Fruit fly (Drosophila melanogaster) whole organism, prepupa: ENCODE measurements around the gene CG5639.

Source experiments
- Blimp-1 ChIP-seq: fragments of 200-800 bp; sonication (Bioruptor generic); optimal IDR thresholded peaks from 3 replicates; lab custom pipeline; 2017; ENCODE audit warnings: missing biosample characterization, missing genetic modification characterization, mild to moderate bottlenecking, moderate library complexity, missing genetic modification reagents
- CG10631 ChIP-seq: fragments of 200-800 bp; sonication (Bioruptor generic); optimal IDR thresholded peaks from 2 replicates; lab custom pipeline; 2016; ENCODE audit warnings: missing biosample characterization, missing genetic modification characterization
- CG10669 ChIP-seq: fragments of 200-800 bp; sonication (Bioruptor generic); optimal IDR thresholded peaks from 3 replicates; lab custom pipeline; 2018; ENCODE audit warnings: missing biosample characterization, mild to moderate bottlenecking, missing genetic modification characterization, moderate library complexity
- CG11294 ChIP-seq: fragments of 200-800 bp; sonication (Bioruptor generic); IDR thresholded peaks from 2 replicates; pipeline ENCODE4 v1.3.6; 2022; ENCODE audit warnings: missing biosample characterization, missing genetic modification characterization
- CG11762 ChIP-seq: fragments of 200-800 bp; sonication (Bioruptor generic); optimal IDR thresholded peaks from 3 replicates; lab custom pipeline; 2016; ENCODE audit warnings: missing biosample characterization, missing genetic modification characterization; ENCODE audit not compliant: insufficient read depth
- CG11902 ChIP-seq: fragments of 200-800 bp; sonication (Bioruptor generic); optimal IDR thresholded peaks from 3 replicates; lab custom pipeline; 2016; ENCODE audit warnings: missing biosample characterization, missing genetic modification characterization
- CG15336 ChIP-seq: fragments of 200-800 bp; sonication (Bioruptor generic); IDR thresholded peaks from 2 replicates; pipeline ENCODE4 v1.3.6; 2022; ENCODE audit warnings: missing biosample characterization, missing genetic modification characterization
- CG16779 ChIP-seq: fragments of 200-800 bp; sonication (Bioruptor generic); optimal IDR thresholded peaks from 3 replicates; lab custom pipeline; 2017; ENCODE audit warnings: missing biosample characterization, mild to moderate bottlenecking, missing genetic modification characterization
- CG3032 ChIP-seq: fragments of 200-800 bp; optimal IDR thresholded peaks from 2 replicates; lab custom pipeline; 2019; ENCODE audit warnings: missing biosample characterization, mild to moderate bottlenecking, missing genetic modification characterization, moderate library complexity
- CG31627 ChIP-seq: fragments of 200-800 bp; sonication (Bioruptor generic); optimal IDR thresholded peaks from 3 replicates; lab custom pipeline; 2016; ENCODE audit warnings: missing biosample characterization, missing genetic modification characterization
- CG32006 ChIP-seq: fragments of 200-800 bp; sonication (Bioruptor generic); optimal IDR thresholded peaks from 3 replicates; lab custom pipeline; 2017; ENCODE audit warnings: missing biosample characterization, mild to moderate bottlenecking, missing genetic modification characterization
- CG34406 ChIP-seq: fragments of 200-800 bp; sonication (Bioruptor generic); optimal IDR thresholded peaks from 3 replicates; lab custom pipeline; 2016; ENCODE audit warnings: missing biosample characterization, missing genetic modification characterization
- CG3919 ChIP-seq: fragments of 200-800 bp; sonication (Bioruptor generic); optimal IDR thresholded peaks from 3 replicates; lab custom pipeline; 2016; ENCODE audit warnings: missing biosample characterization, missing genetic modification characterization
- CG6163 ChIP-seq: fragments of 200-800 bp; sonication (Bioruptor generic); IDR thresholded peaks from 3 replicates; pipeline ENCODE4 v1.3.6; 2022; ENCODE audit warnings: missing biosample characterization, missing genetic modification characterization
- CG6276 ChIP-seq: fragments of 200-800 bp; sonication (Bioruptor generic); optimal IDR thresholded peaks from 2 replicates; lab custom pipeline; 2017; ENCODE audit warnings: missing biosample characterization, mild to moderate bottlenecking, missing genetic modification characterization
- CG6792 ChIP-seq: fragments of 200-800 bp; sonication (Bioruptor generic); optimal IDR thresholded peaks from 3 replicates; lab custom pipeline; 2016; ENCODE audit warnings: missing biosample characterization, missing genetic modification characterization
- CG6808 ChIP-seq: fragments of 200-800 bp; sonication (Bioruptor generic); optimal IDR thresholded peaks from 3 replicates; lab custom pipeline; 2017; ENCODE audit warnings: missing biosample characterization, missing genetic modification characterization, mild to moderate bottlenecking, moderate library complexity, missing genetic modification reagents
- CG6854 ChIP-seq: fragments of 200-800 bp; sonication (Bioruptor generic); optimal IDR thresholded peaks from 2 replicates; lab custom pipeline; 2017; ENCODE audit warnings: missing biosample characterization, mild to moderate bottlenecking, missing genetic modification characterization
- CG7368 ChIP-seq: fragments of 200-800 bp; sonication (Bioruptor generic); optimal IDR thresholded peaks from 3 replicates; lab custom pipeline; 2016; ENCODE audit warnings: missing biosample characterization, missing genetic modification characterization
- CG8119 ChIP-seq: fragments of 200-800 bp; sonication (Bioruptor generic); IDR thresholded peaks from 3 replicates; pipeline ENCODE4 v1.3.6; 2022; ENCODE audit warnings: missing biosample characterization, missing genetic modification characterization
- CG9139 ChIP-seq: fragments of 200-800 bp; sonication (Bioruptor generic); optimal IDR thresholded peaks from 3 replicates; lab custom pipeline; 2017; ENCODE audit warnings: missing biosample characterization, mild to moderate bottlenecking, missing genetic modification characterization
- Eip75B ChIP-seq: fragments of 200-800 bp; sonication (Bioruptor generic); optimal IDR thresholded peaks from 3 replicates; lab custom pipeline; 2016; ENCODE audit warnings: missing biosample characterization, missing genetic modification characterization
- Eip93F ChIP-seq: fragments of 200-800 bp; sonication (Bioruptor generic); optimal IDR thresholded peaks from 2 replicates; lab custom pipeline; 2016; ENCODE audit warnings: missing biosample characterization, mild to moderate bottlenecking, missing genetic modification characterization
- Ets21C ChIP-seq: fragments of 200-800 bp; sonication (Bioruptor generic); optimal IDR thresholded peaks from 3 replicates; lab custom pipeline; 2016; ENCODE audit warnings: missing biosample characterization, missing genetic modification characterization
- Ets96B ChIP-seq: fragments of 200-800 bp; optimal IDR thresholded peaks from 2 replicates; lab custom pipeline; 2019; ENCODE audit warnings: missing biosample characterization, mild to moderate bottlenecking, missing genetic modification characterization, moderate library complexity
- Gug ChIP-seq: fragments of 200-800 bp; sonication (Bioruptor generic); IDR thresholded peaks from 2 replicates; pipeline ENCODE4 v1.3.6; 2022; ENCODE audit warnings: missing biosample characterization, missing genetic modification characterization
- Hr38 ChIP-seq: sonication (Bioruptor generic); optimal IDR thresholded peaks from 2 replicates; lab custom pipeline; 2016; ENCODE audit warnings: missing biosample characterization, missing genetic modification characterization
- Hr39 ChIP-seq: fragments of 200-800 bp; sonication (Bioruptor generic); optimal IDR thresholded peaks from 2 replicates; lab custom pipeline; 2016; ENCODE audit warnings: missing biosample characterization, missing genetic modification characterization
- Hr4 ChIP-seq: fragments of 200-800 bp; sonication (Bioruptor generic); optimal IDR thresholded peaks from 3 replicates; lab custom pipeline; 2016; ENCODE audit warnings: missing biosample characterization, missing genetic modification characterization
- Lpt ChIP-seq: fragments of 200-800 bp; sonication (Bioruptor generic); optimal IDR thresholded peaks from 3 replicates; lab custom pipeline; 2016; ENCODE audit warnings: missing biosample characterization, missing genetic modification characterization
- Met ChIP-seq: fragments of 200-800 bp; sonication (Bioruptor generic); optimal IDR thresholded peaks from 3 replicates; lab custom pipeline; 2016; ENCODE audit warnings: missing biosample characterization, missing genetic modification characterization
- OdsH ChIP-seq: fragments of 200-800 bp; sonication (Bioruptor generic); optimal IDR thresholded peaks from 3 replicates; lab custom pipeline; 2016; ENCODE audit warnings: missing biosample characterization, missing genetic modification characterization
- Smox ChIP-seq: fragments of 200-800 bp; sonication (Bioruptor generic); optimal IDR thresholded peaks from 3 replicates; lab custom pipeline; 2016; ENCODE audit warnings: missing biosample characterization, missing genetic modification characterization
- Sox102F ChIP-seq: fragments of 200-800 bp; sonication (Bioruptor generic); optimal IDR thresholded peaks from 2 replicates; lab custom pipeline; 2016; ENCODE audit warnings: missing biosample characterization, mild to moderate bottlenecking, missing genetic modification characterization
- Sox14 ChIP-seq: fragments of 200-800 bp; sonication (Bioruptor generic); optimal IDR thresholded peaks from 3 replicates; lab custom pipeline; 2016; ENCODE audit warnings: missing biosample characterization, missing genetic modification characterization
- Sox15 ChIP-seq: fragments of 200-800 bp; sonication (Bioruptor generic); optimal IDR thresholded peaks from 3 replicates; lab custom pipeline; 2016; ENCODE audit warnings: missing biosample characterization, missing genetic modification characterization
- achi ChIP-seq: fragments of 200-800 bp; sonication (Bioruptor generic); optimal IDR thresholded peaks from 3 replicates; lab custom pipeline; 2016; ENCODE audit warnings: missing biosample characterization, missing genetic modification characterization
- acj6 ChIP-seq: fragments of 200-800 bp; sonication (Bioruptor generic); optimal IDR thresholded peaks from 3 replicates; lab custom pipeline; 2016; ENCODE audit warnings: missing biosample characterization, missing genetic modification characterization
- cyc ChIP-seq: fragments of 200-800 bp; sonication (Bioruptor generic); optimal IDR thresholded peaks from 3 replicates; lab custom pipeline; 2016; ENCODE audit warnings: missing biosample characterization, missing genetic modification characterization
- dac ChIP-seq: fragments of 200-800 bp; sonication (Bioruptor generic); optimal IDR thresholded peaks from 2 replicates; lab custom pipeline; 2017; ENCODE audit warnings: missing biosample characterization, mild to moderate bottlenecking, missing genetic modification characterization
- dsx ChIP-seq: fragments of 200-800 bp; optimal IDR thresholded peaks from 3 replicates; lab custom pipeline; 2019; ENCODE audit warnings: missing biosample characterization, mild to moderate bottlenecking, missing genetic modification characterization, moderate library complexity; ENCODE audit not compliant: poor library complexity, severe bottlenecking
- eg ChIP-seq: fragments of 200-800 bp; sonication (Bioruptor generic); IDR thresholded peaks from 3 replicates; pipeline ENCODE4 v1.3.6; 2022; ENCODE audit warnings: missing biosample characterization, missing genetic modification characterization
- esn ChIP-seq: fragments of 200-800 bp; sonication (Bioruptor generic); optimal IDR thresholded peaks from 2 replicates; lab custom pipeline; 2016; ENCODE audit warnings: missing biosample characterization, mild to moderate bottlenecking, missing genetic modification characterization, moderate library complexity
- fd59A ChIP-seq: fragments of 200-800 bp; sonication (Bioruptor generic); optimal IDR thresholded peaks from 2 replicates; lab custom pipeline; 2017; ENCODE audit warnings: missing biosample characterization, mild to moderate bottlenecking, missing genetic modification characterization, missing genetic modification reagents
- fd85E ChIP-seq: fragments of 200-800 bp; sonication (Bioruptor generic); optimal IDR thresholded peaks from 3 replicates; lab custom pipeline; 2016; ENCODE audit warnings: missing biosample characterization, missing genetic modification characterization
- fkh ChIP-seq: fragments of 200-800 bp; sonication (Bioruptor generic); optimal IDR thresholded peaks from 3 replicates; lab custom pipeline; 2017; ENCODE audit warnings: missing biosample characterization, mild to moderate bottlenecking, missing genetic modification characterization, moderate library complexity
- lz ChIP-seq: fragments of 200-800 bp; sonication (Bioruptor generic); optimal IDR thresholded peaks from 3 replicates; lab custom pipeline; 2016; ENCODE audit warnings: missing biosample characterization, missing genetic modification characterization
- net ChIP-seq: fragments of 200-800 bp; sonication (Bioruptor generic); optimal IDR thresholded peaks from 3 replicates; lab custom pipeline; 2016; ENCODE audit warnings: missing biosample characterization, missing genetic modification characterization
- spab ChIP-seq: fragments of 200-800 bp; sonication (Bioruptor generic); optimal IDR thresholded peaks from 2 replicates; lab custom pipeline; 2017; ENCODE audit warnings: missing biosample characterization, mild to moderate bottlenecking, missing genetic modification characterization, missing genetic modification reagents
- ss ChIP-seq, 2 experiments: fragments of 200-800 bp; sonication (Bioruptor generic); optimal IDR thresholded peaks; 2 replicates in 1 of 2; 3 replicates in 1 of 2; lab custom pipeline; 2017 to 2018; ENCODE audit warnings: mild to moderate bottlenecking in 2 of 2, missing biosample characterization in 2 of 2, missing genetic modification characterization in 2 of 2, moderate library complexity in 1 of 2
- svp ChIP-seq: fragments of 200-800 bp; sonication (Bioruptor generic); peaks from one replicate; lab custom pipeline; 2016; ENCODE audit warnings: missing biosample characterization, missing genetic modification characterization
- topi ChIP-seq: fragments of 200-800 bp; sonication (Bioruptor generic); optimal IDR thresholded peaks from 3 replicates; lab custom pipeline; 2016; ENCODE audit warnings: missing biosample characterization, missing genetic modification characterization
- vri ChIP-seq: fragments of 200-800 bp; sonication (Bioruptor generic); optimal IDR thresholded peaks from 3 replicates; lab custom pipeline; 2016; ENCODE audit warnings: missing biosample characterization, mild to moderate bottlenecking, missing genetic modification characterization

The CG5639 gene

dm6 chr3R:27593174-27593573, 2.8 kb downstream of the CG5639 start:
- TF ChIP-seq CG11902 (GFP tag; lab: Kevin White, UChicago) (no peak), CG10631 (GFP tag; lab: Kevin White, UChicago) (no peak), Gug (GFP tag; lab: Robert Waterston, UW) (no peak), esn (GFP tag; lab: Kevin White, UChicago) (peak; percentile 85), CG16779 (tag; lab: Kevin White, UChicago) (no peak), CG10669 (no peak), Met (peak; percentile 80), Lpt (GFP tag; lab: Kevin White, UChicago) (no peak), OdsH (GFP tag; lab: Kevin White, UChicago) (no peak), CG6276 (GFP tag; lab: Kevin White, UChicago) (no peak), CG6163 (GFP tag; lab: Robert Waterston, UW) (no peak), topi (peak; percentile 73), Eip75B (GFP tag; lab: Kevin White, UChicago) (no peak), dsx (GFP tag; lab: Kevin White, UChicago) (no peak), CG11294 (GFP tag; lab: Robert Waterston, UW) (no peak), fd59A (no peak), CG15336 (GFP tag; lab: Robert Waterston, UW) (peak; percentile 57), CG7368 (GFP tag; lab: Kevin White, UChicago) (no peak), eg (GFP tag; lab: Robert Waterston, UW) (no peak), fkh (no peak), achi (GFP tag; lab: Kevin White, UChicago) (peak; percentile 8), CG6808 (GFP tag; lab: Kevin White, UChicago) (no peak), Hr38 (GFP tag; lab: Kevin White, UChicago) (no peak), svp (no peak), Sox102F (GFP tag; lab: Kevin White, UChicago) (peak; percentile 86), CG32006 (GFP tag; lab: Kevin White, UChicago) (peak; percentile 52), CG8119 (GFP tag; lab: Robert Waterston, UW) (peak; percentile 22; the same call in 2 of the 3 replicates), Eip93F (GFP tag; lab: Kevin White, UChicago) (peak; percentile 17), Ets96B (tag; lab: Kevin White, UChicago) (no peak), Sox15 (GFP tag; lab: Kevin White, UChicago) (no peak), CG11762 (no peak), CG9139 (GFP tag; lab: Kevin White, UChicago) (no peak), fd85E (GFP tag; lab: Kevin White, UChicago) (no peak), CG3032 (no peak), Hr39 (GFP tag; lab: Kevin White, UChicago) (peak; percentile 69), ss (GFP tag; optimal IDR thresholded peaks at IDR 0.05; lab: Kevin White, UChicago) (no peak), CG31627 (peak; percentile 58), Hr4 (GFP tag; lab: Kevin White, UChicago) (no peak), CG34406 (GFP tag; lab: Kevin White, UChicago) (no peak), Sox14 (peak; percentile 47), dac (GFP tag; lab: Kevin White, UChicago) (no peak), vri (no peak), Blimp-1 (GFP tag; lab: Kevin White, UChicago) (no peak), CG3919 (no peak), cyc (GFP tag; lab: Kevin White, UChicago) (peak; percentile 60), lz (GFP tag; lab: Kevin White, UChicago) (peak; percentile 76), spab (GFP tag; lab: Kevin White, UChicago) (no peak), Smox (GFP tag; lab: Kevin White, UChicago) (peak; percentile 79), CG6854 (GFP tag; lab: Kevin White, UChicago) (no peak), CG6792 (GFP tag; lab: Kevin White, UChicago) (peak; percentile 41), Ets21C (GFP tag; lab: Kevin White, UChicago) (peak; percentile 47), net (peak; percentile 6), acj6 (GFP tag; lab: Kevin White, UChicago) (no peak)
